Fruit fly (Drosophila melanogaster) whole organism, prepupa: ENCODE results near the gene Exn.
A peak's percentile ranks its signal among the peaks of the same experiment; 100 is the strongest.

ENCODE experiments used
- Blimp-1 ChIP-seq: fragments of 200-800 bp; sonication (Bioruptor generic); optimal IDR thresholded peaks from 3 replicates; lab custom pipeline; 2017; ENCODE audit warnings: missing biosample characterization, missing genetic modification characterization, mild to moderate bottlenecking, moderate library complexity, missing genetic modification reagents
- CG11762 ChIP-seq: fragments of 200-800 bp; sonication (Bioruptor generic); optimal IDR thresholded peaks from 3 replicates; lab custom pipeline; 2016; ENCODE audit warnings: missing biosample characterization, missing genetic modification characterization; ENCODE audit not compliant: insufficient read depth
- CG16779 ChIP-seq: fragments of 200-800 bp; sonication (Bioruptor generic); optimal IDR thresholded peaks from 3 replicates; lab custom pipeline; 2017; ENCODE audit warnings: missing biosample characterization, mild to moderate bottlenecking, missing genetic modification characterization
- CG31627 ChIP-seq: fragments of 200-800 bp; sonication (Bioruptor generic); optimal IDR thresholded peaks from 3 replicates; lab custom pipeline; 2016; ENCODE audit warnings: missing biosample characterization, missing genetic modification characterization
- CG32006 ChIP-seq: fragments of 200-800 bp; sonication (Bioruptor generic); optimal IDR thresholded peaks from 3 replicates; lab custom pipeline; 2017; ENCODE audit warnings: missing biosample characterization, mild to moderate bottlenecking, missing genetic modification characterization
- CG34406 ChIP-seq: fragments of 200-800 bp; sonication (Bioruptor generic); optimal IDR thresholded peaks from 3 replicates; lab custom pipeline; 2016; ENCODE audit warnings: missing biosample characterization, missing genetic modification characterization
- CG3919 ChIP-seq: fragments of 200-800 bp; sonication (Bioruptor generic); optimal IDR thresholded peaks from 3 replicates; lab custom pipeline; 2016; ENCODE audit warnings: missing biosample characterization, missing genetic modification characterization
- CG4318 ChIP-seq: fragments of 200-800 bp; sonication (Bioruptor generic); optimal IDR thresholded peaks from 3 replicates; lab custom pipeline; 2017; ENCODE audit warnings: missing biosample characterization, mild to moderate bottlenecking, missing genetic modification characterization
- CG6163 ChIP-seq: fragments of 200-800 bp; sonication (Bioruptor generic); IDR thresholded peaks from 3 replicates; pipeline ENCODE4 v1.3.6; 2022; ENCODE audit warnings: missing biosample characterization, missing genetic modification characterization
- CG6276 ChIP-seq: fragments of 200-800 bp; sonication (Bioruptor generic); optimal IDR thresholded peaks from 2 replicates; lab custom pipeline; 2017; ENCODE audit warnings: missing biosample characterization, mild to moderate bottlenecking, missing genetic modification characterization
- CG6792 ChIP-seq: fragments of 200-800 bp; sonication (Bioruptor generic); optimal IDR thresholded peaks from 3 replicates; lab custom pipeline; 2016; ENCODE audit warnings: missing biosample characterization, missing genetic modification characterization
- CG6808 ChIP-seq: fragments of 200-800 bp; sonication (Bioruptor generic); optimal IDR thresholded peaks from 3 replicates; lab custom pipeline; 2017; ENCODE audit warnings: missing biosample characterization, missing genetic modification characterization, mild to moderate bottlenecking, moderate library complexity, missing genetic modification reagents
- CG7368 ChIP-seq: fragments of 200-800 bp; sonication (Bioruptor generic); optimal IDR thresholded peaks from 3 replicates; lab custom pipeline; 2016; ENCODE audit warnings: missing biosample characterization, missing genetic modification characterization
- CG8319 ChIP-seq: fragments of 200-800 bp; sonication (Bioruptor generic); optimal IDR thresholded peaks from 3 replicates; lab custom pipeline; 2016; ENCODE audit warnings: missing biosample characterization, missing genetic modification characterization
- CG9139 ChIP-seq: fragments of 200-800 bp; sonication (Bioruptor generic); optimal IDR thresholded peaks from 3 replicates; lab custom pipeline; 2017; ENCODE audit warnings: missing biosample characterization, mild to moderate bottlenecking, missing genetic modification characterization
- Eip75B ChIP-seq: fragments of 200-800 bp; sonication (Bioruptor generic); optimal IDR thresholded peaks from 3 replicates; lab custom pipeline; 2016; ENCODE audit warnings: missing biosample characterization, missing genetic modification characterization
- Eip93F ChIP-seq: fragments of 200-800 bp; sonication (Bioruptor generic); optimal IDR thresholded peaks from 2 replicates; lab custom pipeline; 2016; ENCODE audit warnings: missing biosample characterization, mild to moderate bottlenecking, missing genetic modification characterization
- Ets21C ChIP-seq: fragments of 200-800 bp; sonication (Bioruptor generic); optimal IDR thresholded peaks from 3 replicates; lab custom pipeline; 2016; ENCODE audit warnings: missing biosample characterization, missing genetic modification characterization
- Ets96B ChIP-seq: fragments of 200-800 bp; optimal IDR thresholded peaks from 2 replicates; lab custom pipeline; 2019; ENCODE audit warnings: missing biosample characterization, mild to moderate bottlenecking, missing genetic modification characterization, moderate library complexity
- Gug ChIP-seq: fragments of 200-800 bp; sonication (Bioruptor generic); IDR thresholded peaks from 2 replicates; pipeline ENCODE4 v1.3.6; 2022; ENCODE audit warnings: missing biosample characterization, missing genetic modification characterization
- Hr38 ChIP-seq: sonication (Bioruptor generic); optimal IDR thresholded peaks from 2 replicates; lab custom pipeline; 2016; ENCODE audit warnings: missing biosample characterization, missing genetic modification characterization
- Hr39 ChIP-seq: fragments of 200-800 bp; sonication (Bioruptor generic); optimal IDR thresholded peaks from 2 replicates; lab custom pipeline; 2016; ENCODE audit warnings: missing biosample characterization, missing genetic modification characterization
- Lpt ChIP-seq: fragments of 200-800 bp; sonication (Bioruptor generic); optimal IDR thresholded peaks from 3 replicates; lab custom pipeline; 2016; ENCODE audit warnings: missing biosample characterization, missing genetic modification characterization
- Met ChIP-seq: fragments of 200-800 bp; sonication (Bioruptor generic); optimal IDR thresholded peaks from 3 replicates; lab custom pipeline; 2016; ENCODE audit warnings: missing biosample characterization, missing genetic modification characterization
- OdsH ChIP-seq: fragments of 200-800 bp; sonication (Bioruptor generic); optimal IDR thresholded peaks from 3 replicates; lab custom pipeline; 2016; ENCODE audit warnings: missing biosample characterization, missing genetic modification characterization
- Smox ChIP-seq: fragments of 200-800 bp; sonication (Bioruptor generic); optimal IDR thresholded peaks from 3 replicates; lab custom pipeline; 2016; ENCODE audit warnings: missing biosample characterization, missing genetic modification characterization
- Sox14 ChIP-seq: fragments of 200-800 bp; sonication (Bioruptor generic); optimal IDR thresholded peaks from 3 replicates; lab custom pipeline; 2016; ENCODE audit warnings: missing biosample characterization, missing genetic modification characterization
- Sox15 ChIP-seq: fragments of 200-800 bp; sonication (Bioruptor generic); optimal IDR thresholded peaks from 3 replicates; lab custom pipeline; 2016; ENCODE audit warnings: missing biosample characterization, missing genetic modification characterization
- achi ChIP-seq: fragments of 200-800 bp; sonication (Bioruptor generic); optimal IDR thresholded peaks from 3 replicates; lab custom pipeline; 2016; ENCODE audit warnings: missing biosample characterization, missing genetic modification characterization
- cyc ChIP-seq: fragments of 200-800 bp; sonication (Bioruptor generic); optimal IDR thresholded peaks from 3 replicates; lab custom pipeline; 2016; ENCODE audit warnings: missing biosample characterization, missing genetic modification characterization
- dac ChIP-seq: fragments of 200-800 bp; sonication (Bioruptor generic); optimal IDR thresholded peaks from 2 replicates; lab custom pipeline; 2017; ENCODE audit warnings: missing biosample characterization, mild to moderate bottlenecking, missing genetic modification characterization
- dsx ChIP-seq: fragments of 200-800 bp; optimal IDR thresholded peaks from 3 replicates; lab custom pipeline; 2019; ENCODE audit warnings: missing biosample characterization, mild to moderate bottlenecking, missing genetic modification characterization, moderate library complexity; ENCODE audit not compliant: poor library complexity, severe bottlenecking
- eg ChIP-seq: fragments of 200-800 bp; sonication (Bioruptor generic); IDR thresholded peaks from 3 replicates; pipeline ENCODE4 v1.3.6; 2022; ENCODE audit warnings: missing biosample characterization, missing genetic modification characterization
- fd59A ChIP-seq: fragments of 200-800 bp; sonication (Bioruptor generic); optimal IDR thresholded peaks from 2 replicates; lab custom pipeline; 2017; ENCODE audit warnings: missing biosample characterization, mild to moderate bottlenecking, missing genetic modification characterization, missing genetic modification reagents
- fkh ChIP-seq: fragments of 200-800 bp; sonication (Bioruptor generic); optimal IDR thresholded peaks from 3 replicates; lab custom pipeline; 2017; ENCODE audit warnings: missing biosample characterization, mild to moderate bottlenecking, missing genetic modification characterization, moderate library complexity
- lz ChIP-seq: fragments of 200-800 bp; sonication (Bioruptor generic); optimal IDR thresholded peaks from 3 replicates; lab custom pipeline; 2016; ENCODE audit warnings: missing biosample characterization, missing genetic modification characterization
- net ChIP-seq: fragments of 200-800 bp; sonication (Bioruptor generic); optimal IDR thresholded peaks from 3 replicates; lab custom pipeline; 2016; ENCODE audit warnings: missing biosample characterization, missing genetic modification characterization
- pdm3 ChIP-seq: fragments of 200-800 bp; sonication (Bioruptor generic); optimal IDR thresholded peaks from 3 replicates; lab custom pipeline; 2016; ENCODE audit warnings: missing biosample characterization, missing genetic modification characterization
- salr ChIP-seq, 2 experiments: fragments of 200-800 bp; sonication (Bioruptor generic); optimal IDR thresholded peaks; 3 replicates each; lab custom pipeline; 2016 to 2018; ENCODE audit warnings: missing biosample characterization in 2 of 2, missing genetic modification characterization in 2 of 2, mild to moderate bottlenecking in 1 of 2
- spab ChIP-seq: fragments of 200-800 bp; sonication (Bioruptor generic); optimal IDR thresholded peaks from 2 replicates; lab custom pipeline; 2017; ENCODE audit warnings: missing biosample characterization, mild to moderate bottlenecking, missing genetic modification characterization, missing genetic modification reagents
- ss ChIP-seq, 2 experiments: fragments of 200-800 bp; sonication (Bioruptor generic); optimal IDR thresholded peaks; 2 replicates in 1 of 2; 3 replicates in 1 of 2; lab custom pipeline; 2017 to 2018; ENCODE audit warnings: mild to moderate bottlenecking in 2 of 2, missing biosample characterization in 2 of 2, missing genetic modification characterization in 2 of 2, moderate library complexity in 1 of 2
- svp ChIP-seq: fragments of 200-800 bp; sonication (Bioruptor generic); peaks from one replicate; lab custom pipeline; 2016; ENCODE audit warnings: missing biosample characterization, missing genetic modification characterization
- topi ChIP-seq: fragments of 200-800 bp; sonication (Bioruptor generic); optimal IDR thresholded peaks from 3 replicates; lab custom pipeline; 2016; ENCODE audit warnings: missing biosample characterization, missing genetic modification characterization
- vri ChIP-seq: fragments of 200-800 bp; sonication (Bioruptor generic); optimal IDR thresholded peaks from 3 replicates; lab custom pipeline; 2016; ENCODE audit warnings: missing biosample characterization, mild to moderate bottlenecking, missing genetic modification characterization

Gene Exn

DNA sequence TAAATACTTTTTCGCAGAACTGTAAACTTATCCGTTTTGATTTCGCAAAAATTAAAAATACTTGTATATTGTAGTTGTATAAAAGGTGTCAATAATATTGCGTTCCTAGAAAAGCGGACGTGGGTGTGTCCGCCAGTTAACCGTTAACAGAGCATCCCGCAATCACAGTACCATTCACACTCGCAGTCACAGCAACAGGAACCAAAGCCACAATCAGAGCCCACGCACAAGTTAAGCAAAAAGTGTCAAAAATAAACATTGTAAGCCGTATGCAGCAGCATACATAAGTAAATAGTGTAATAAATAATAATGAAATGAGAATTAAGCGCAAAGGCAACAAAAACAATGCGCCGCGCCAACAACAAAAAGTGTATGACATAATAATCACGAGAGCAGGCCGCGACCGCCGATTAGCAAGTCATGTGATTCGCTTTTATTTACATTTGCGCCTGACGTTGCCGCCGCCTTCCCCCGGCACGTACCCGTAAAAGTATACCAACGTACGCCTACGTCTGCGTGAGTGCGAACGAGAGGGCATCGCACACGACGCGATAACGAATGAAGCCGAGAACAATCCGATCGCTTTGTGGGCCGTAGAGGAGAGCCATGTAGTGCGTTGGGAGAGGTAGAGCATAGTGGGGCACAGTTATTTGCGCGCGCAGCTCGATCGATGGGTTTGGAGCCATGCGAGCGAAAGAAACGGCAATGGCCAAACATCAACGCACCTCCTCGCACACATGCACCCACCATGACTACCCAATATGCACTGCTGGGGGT, 40.1 kb downstream of the Exn start (continued):
- TF ChIP-seq lz (GFP tag; lab: Kevin White, UChicago) (peak; percentile 48), CG34406 (GFP tag; lab: Kevin White, UChicago) (peak; percentile 45), topi (GFP tag; lab: Kevin White, UChicago) (peak; percentile 29), dac (GFP tag; lab: Kevin White, UChicago) (no peak), CG8319 (no peak), Sox14 (GFP tag; lab: Kevin White, UChicago) (peak; percentile 75), svp (GFP tag; lab: Kevin White, UChicago) (peak; percentile 97), CG32006 (peak; percentile 26), Met (GFP tag; lab: Kevin White, UChicago) (peak; percentile 32), vri (GFP tag; lab: Kevin White, UChicago) (peak; percentile 100), Hr38 (no peak), CG9139 (peak; percentile 49), fd59A (GFP tag; lab: Kevin White, UChicago) (no peak), Smox (peak; percentile 47), CG6808 (GFP tag; lab: Kevin White, UChicago) (no peak), Eip93F (peak; percentile 21), Blimp-1 (peak; percentile 30), cyc (GFP tag; lab: Kevin White, UChicago) (peak; percentile 15), CG6276 (GFP tag; lab: Kevin White, UChicago) (no peak), pdm3 (peak; percentile 26), salr (GFP tag; optimal IDR thresholded peaks at IDR 0.05; lab: Kevin White, UChicago) (peak in 1 of 2 experiments; percentile 14), CG4318 (GFP tag; lab: Kevin White, UChicago) (no peak)
- TF ChIP-seq, all 60 proteins: peak for 39

DNA sequence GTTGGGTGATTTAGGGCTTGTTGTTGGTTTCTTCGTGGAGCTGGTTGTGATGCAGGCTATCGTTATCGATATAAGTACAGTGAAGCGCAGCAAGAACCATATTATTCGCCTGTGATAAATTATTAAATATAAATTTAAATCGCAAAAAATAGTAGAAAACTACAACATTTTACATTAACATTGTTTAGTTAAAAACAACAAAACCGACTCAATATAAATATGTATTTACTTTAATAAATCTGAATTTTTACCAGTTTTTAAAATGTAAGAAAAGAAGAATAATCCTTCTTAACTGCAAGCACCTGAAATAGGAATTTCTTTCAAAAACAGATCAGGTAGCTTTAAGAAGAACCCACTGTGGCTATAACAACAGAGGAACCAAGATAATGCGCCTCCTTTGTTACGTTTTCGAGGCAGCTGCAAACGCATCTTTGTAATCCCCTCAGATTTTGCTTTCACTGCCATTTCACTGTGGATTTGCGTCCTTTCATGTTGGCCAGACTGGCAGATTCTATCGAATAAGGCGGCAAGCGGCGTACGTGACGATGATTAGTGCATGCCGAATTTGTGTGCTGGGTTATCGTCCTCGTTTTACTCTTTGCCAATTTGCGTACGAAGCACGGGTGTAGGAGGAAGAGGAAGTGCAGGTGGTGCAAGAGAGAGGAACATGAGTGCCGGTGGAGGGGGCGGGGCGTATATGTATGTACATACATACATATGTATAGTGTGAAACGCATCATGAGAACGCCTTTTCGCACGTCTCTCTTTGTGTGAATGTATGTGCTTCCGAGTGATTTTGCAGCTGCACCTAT, 40.9 kb downstream of the Exn start:
- no peak for TF ChIP-seq Lpt (GFP tag; lab: Kevin White, UChicago)
- peak; percentile 13 for TF ChIP-seq CG4318 (GFP tag; lab: Kevin White, UChicago)
- no peak for TF ChIP-seq fd59A (GFP tag; lab: Kevin White, UChicago)
- no peak for TF ChIP-seq achi (GFP tag; lab: Kevin White, UChicago)
- peak; percentile 29; the same call in 2 of the 3 replicates for TF ChIP-seq CG6163 (GFP tag; lab: Robert Waterston, UW)
- TF ChIP-seq eg (GFP tag; lab: Robert Waterston, UW), result no peak
- TF ChIP-seq CG11762 (GFP tag; lab: Kevin White, UChicago), result peak; percentile 21
- TF ChIP-seq CG31627 (GFP tag; lab: Kevin White, UChicago), result peak; percentile 9
- TF ChIP-seq Met (GFP tag; lab: Kevin White, UChicago), result peak; percentile 36
- peak; percentile 68 for TF ChIP-seq CG32006
- peak in 1 of 2 experiments; percentile 18 for TF ChIP-seq ss (GFP tag; optimal IDR thresholded peaks at IDR 0.05; lab: Kevin White, UChicago)
- peak; percentile 41 for TF ChIP-seq Smox
- no peak for TF ChIP-seq Hr38
- no peak for TF ChIP-seq CG16779 (tag; lab: Kevin White, UChicago)
- TF ChIP-seq svp (GFP tag; lab: Kevin White, UChicago), result peak; percentile 13
- peak; percentile 7 for TF ChIP-seq spab (GFP tag; lab: Kevin White, UChicago)
- no peak for TF ChIP-seq dsx (GFP tag; lab: Kevin White, UChicago)
- no peak for TF ChIP-seq Ets96B (tag; lab: Kevin White, UChicago)
- TF ChIP-seq Ets21C (GFP tag; lab: Kevin White, UChicago), result peak; percentile 21
- peak; percentile 7 for TF ChIP-seq CG8319
- peak in 1 of 2 experiments; percentile 67 for TF ChIP-seq salr (GFP tag; optimal IDR thresholded peaks at IDR 0.05; lab: Kevin White, UChicago)
- no peak for TF ChIP-seq Blimp-1
- TF ChIP-seq dac (GFP tag; lab: Kevin White, UChicago), result no peak
- TF ChIP-seq Gug, result no peak
- TF ChIP-seq OdsH, result peak; percentile 43
- peak; percentile 40 for TF ChIP-seq Hr39 (GFP tag; lab: Kevin White, UChicago)
- TF ChIP-seq CG7368 (GFP tag; lab: Kevin White, UChicago), result no peak
- TF ChIP-seq Sox15 (GFP tag; lab: Kevin White, UChicago), result peak; percentile 21
- peak; percentile 17 for TF ChIP-seq pdm3
- TF ChIP-seq CG6808 (GFP tag; lab: Kevin White, UChicago), result no peak
- TF ChIP-seq CG6792, result peak; percentile 32
- peak; percentile 28 for TF ChIP-seq topi (GFP tag; lab: Kevin White, UChicago)
- TF ChIP-seq vri (GFP tag; lab: Kevin White, UChicago), result peak; percentile 66
- TF ChIP-seq fkh, result no peak
- TF ChIP-seq net (GFP tag; lab: Kevin White, UChicago), result no peak
- TF ChIP-seq Eip75B (GFP tag; lab: Kevin White, UChicago), result no peak
- peak; percentile 34 for TF ChIP-seq Sox14 (GFP tag; lab: Kevin White, UChicago)
- TF ChIP-seq CG3919, result peak; percentile 10
